Fruit fly (Drosophila melanogaster): ENCODE data around the gene Taf7.

Gene Taf7

DNA sequence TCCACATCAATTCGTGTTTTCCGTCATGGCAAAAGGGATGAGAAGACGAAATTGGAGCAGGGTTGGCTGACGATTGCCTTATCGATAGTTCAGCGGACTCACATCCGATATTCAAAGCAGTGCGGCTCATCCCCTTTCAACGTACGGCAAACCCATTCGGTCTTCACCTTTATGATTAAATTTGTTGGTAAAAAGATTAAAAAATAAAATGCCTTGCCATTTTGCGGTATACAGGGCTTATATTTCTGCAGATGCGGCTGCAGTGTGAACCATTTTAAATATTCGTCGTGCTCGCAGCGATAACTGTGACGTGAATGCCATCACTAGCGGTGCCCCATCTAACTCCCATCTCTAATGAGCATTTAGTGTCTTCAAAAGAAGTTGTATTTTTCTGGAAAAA is at the start of gene Taf7, which contains the start of gene EMC1:
Taf7 (plus strand) TSS at position 23 of the 400 bp plus-strand sequence.
EMC1 (minus strand) TSS at position 53 of the 400 bp plus-strand sequence.
- TF ChIP-seq CG14441 (GFP tag; IDR thresholded peaks at IDR 0.05) (no peak), kay (GFP tag; optimal IDR thresholded peaks at IDR 0.05) (no peak), z (GFP tag; IDR thresholded peaks at IDR 0.05) (no peak), CG34422 (GFP tag; IDR thresholded peaks at IDR 0.05) (0 out of 3 replicates have a peak, but pooled peaks have one; percentile 11), Spps (tag; optimal IDR thresholded peaks at IDR 0.05) (no peak), Adf1 (GFP tag; IDR thresholded peaks at IDR 0.05) (no peak), exex (tag; optimal IDR thresholded peaks at IDR 0.05) (no peak), HmgD (GFP tag; optimal IDR thresholded peaks at IDR 0.05) (peak; percentile 78), Atf3 (GFP tag; optimal IDR thresholded peaks at IDR 0.05) (peak; percentile 29), CG15601 (tag; optimal IDR thresholded peaks at IDR 0.05) (no peak), CG7963 (GFP tag; IDR thresholded peaks at IDR 0.05; ENCODE audit: partially characterized antibody) (peak; percentile 81), bcd (GFP tag; optimal IDR thresholded peaks at IDR 0.05) (no peak), onecut (GFP tag; IDR thresholded peaks at IDR 0.05) (no peak), Hmx (GFP tag; optimal IDR thresholded peaks at IDR 0.05) (no peak), CG30403 (GFP tag; optimal IDR thresholded peaks at IDR 0.05) (peak; percentile 68), Sox102F (GFP tag; optimal IDR thresholded peaks at IDR 0.05) (no peak), knrl (GFP tag; IDR thresholded peaks at IDR 0.05; ENCODE audit: partially characterized antibody) (peak; percentile 100), fd102C (GFP tag; optimal IDR thresholded peaks at IDR 0.05) (no peak), lov (optimal IDR thresholded peaks at IDR 0.05) (no peak), lov (GFP tag; IDR thresholded peaks at IDR 0.05) (no peak), unpg (GFP tag; optimal IDR thresholded peaks at IDR 0.05) (no peak), hb (GFP tag; IDR thresholded peaks at IDR 0.05; ENCODE audit: partially characterized antibody) (peak; percentile 96), Dfd (GFP tag; optimal IDR thresholded peaks at IDR 0.05) (peak in 1 of 2 experiments; percentile 13), Ssrp (tag; optimal IDR thresholded peaks at IDR 0.05) (no peak), CG3163 (GFP tag; optimal IDR thresholded peaks at IDR 0.05) (peak; percentile 16), toy (GFP tag; IDR thresholded peaks at IDR 0.05) (no peak), CG13287 (GFP tag; IDR thresholded peaks at IDR 0.05; ENCODE audit: partially characterized antibody) (peak; percentile 94), Ets97D (GFP tag; optimal IDR thresholded peaks at IDR 0.05) (peak; percentile 65), jing (GFP tag; optimal IDR thresholded peaks at IDR 0.05) (no peak), hbn (GFP tag; IDR thresholded peaks at IDR 0.05; ENCODE audit: partially characterized antibody) (peak; percentile 90), Dp (GFP tag; optimal IDR thresholded peaks at IDR 0.05) (peak; percentile 31), CG17802 (tag; optimal IDR thresholded peaks at IDR 0.05) (peak; percentile 87), CG10654 (GFP tag; optimal IDR thresholded peaks at IDR 0.05) (peak; percentile 31), Mad (GFP tag; optimal IDR thresholded peaks at IDR 0.05) (peak; percentile 57), Gug (GFP tag; IDR thresholded peaks at IDR 0.05) (peak; percentile 28; the same call in 1 of the 4 replicates), lbe (GFP tag; optimal IDR thresholded peaks at IDR 0.05) (no peak), CG31365 (tag; optimal IDR thresholded peaks at IDR 0.05) (peak; percentile 65), D19B (GFP tag; optimal IDR thresholded peaks at IDR 0.05) (no peak), CG31441 (GFP tag; IDR thresholded peaks at IDR 0.05) (no peak), Doc3 (GFP tag; IDR thresholded peaks at IDR 0.05; ENCODE audit: partially characterized antibody) (peak; percentile 89), prd (optimal IDR thresholded peaks at IDR 0.05) (no peak), prd (GFP tag; IDR thresholded peaks at IDR 0.05) (peak; percentile 38; the same call in 1 of the 3 replicates), CG33213 (GFP tag; optimal IDR thresholded peaks at IDR 0.05) (peak; percentile 63), CG7271 (tag; optimal IDR thresholded peaks at IDR 0.05) (no peak), Lpt (GFP tag; optimal IDR thresholded peaks at IDR 0.05) (no peak), CG6254 (GFP tag; optimal IDR thresholded peaks at IDR 0.05) (no peak), CG11398 (GFP tag; optimal IDR thresholded peaks at IDR 0.05) (no peak), Meics (GFP tag; optimal IDR thresholded peaks at IDR 0.05) (no peak), MBD-R2 (GFP tag; IDR thresholded peaks at IDR 0.05) (peak; percentile 75), zf30C (GFP tag; optimal IDR thresholded peaks at IDR 0.05) (no peak), cwo (GFP tag; optimal IDR thresholded peaks at IDR 0.05) (no peak)

Data from whole organism, embryonic.